Worm (Caenorhabditis elegans) whole organism, late embryonic: ENCODE data around the gene C28H8.5.

Experiments used
- C08G9.2 ChIP-seq: sonication (generic microtip); optimal IDR thresholded peaks from 2 replicates; lab custom pipeline; 2016; ENCODE audit warnings: mild to moderate bottlenecking, missing genetic modification characterization, moderate library complexity, missing compliant biosample characterization
- C38D4.7 ChIP-seq: fragments of 200-800 bp; sonication (Bioruptor generic); optimal IDR thresholded peaks from 2 replicates; lab custom pipeline; 2018; ENCODE audit warnings: mild to moderate bottlenecking, missing genetic modification characterization, moderate library complexity, missing compliant biosample characterization
- F13H6.1 ChIP-seq: sonication (generic microtip); optimal IDR thresholded peaks from 2 replicates; lab custom pipeline; 2016; ENCODE audit warnings: missing genetic modification characterization, missing compliant biosample characterization
- ceh-2 ChIP-seq: sonication (generic microtip); optimal IDR thresholded peaks from 2 replicates; lab custom pipeline; 2016; ENCODE audit warnings: missing genotype, missing genetic modification characterization, missing compliant biosample characterization
- ceh-24 ChIP-seq: sonication (generic microtip); optimal IDR thresholded peaks from 2 replicates; lab custom pipeline; 2016; ENCODE audit warnings: mild to moderate bottlenecking, missing genetic modification characterization, missing compliant biosample characterization
- ceh-31 ChIP-seq: sonication (generic microtip); optimal IDR thresholded peaks from 2 replicates; lab custom pipeline; 2016; ENCODE audit warnings: missing genetic modification characterization, missing compliant biosample characterization
- che-1 ChIP-seq: sonication (generic microtip); optimal IDR thresholded peaks from 2 replicates; lab custom pipeline; 2016; ENCODE audit warnings: mild to moderate bottlenecking, missing genetic modification characterization, missing compliant biosample characterization
- dmd-4 ChIP-seq: sonication (generic microtip); optimal IDR thresholded peaks from 2 replicates; lab custom pipeline; 2016; ENCODE audit warnings: borderline replicate concordance, missing genetic modification characterization, missing compliant biosample characterization
- elt-2 ChIP-seq: sonication (generic microtip); optimal IDR thresholded peaks from 2 replicates; lab custom pipeline; 2016; ENCODE audit warnings: missing genetic modification reagents, missing genetic modification characterization, missing compliant biosample characterization
- eyg-1 ChIP-seq: sonication (generic microtip); optimal IDR thresholded peaks from 2 replicates; lab custom pipeline; 2016; ENCODE audit warnings: missing genotype, missing genetic modification characterization, missing compliant biosample characterization
- fax-1 ChIP-seq: sonication (generic microtip); optimal IDR thresholded peaks from 2 replicates; lab custom pipeline; 2016; ENCODE audit warnings: missing genotype, missing genetic modification characterization, missing compliant biosample characterization
- fkh-10 ChIP-seq: fragments of 150-350 bp; optimal IDR thresholded peaks from 2 replicates; lab custom pipeline; 2014; ENCODE audit warnings: missing biosample characterization, missing genetic modification reagents, missing genetic modification characterization
- fkh-6 ChIP-seq: sonication (generic microtip); optimal IDR thresholded peaks from 2 replicates; lab custom pipeline; 2016; ENCODE audit warnings: missing genetic modification characterization, missing compliant biosample characterization
- hlh-13 ChIP-seq: fragments of 200-800 bp; sonication (Bioruptor generic); optimal IDR thresholded peaks from 2 replicates; lab custom pipeline; 2018; ENCODE audit warnings: mild to moderate bottlenecking, missing genetic modification characterization, missing compliant biosample characterization
- hlh-15 ChIP-seq: sonication (generic microtip); optimal IDR thresholded peaks from 2 replicates; lab custom pipeline; 2016; ENCODE audit warnings: missing genetic modification characterization, missing compliant biosample characterization
- hlh-30 ChIP-seq: sonication (generic microtip); optimal IDR thresholded peaks from 2 replicates; lab custom pipeline; 2017; ENCODE audit warnings: antibody characterized with exemption, missing genetic modification characterization, missing compliant biosample characterization; ENCODE audit not compliant: insufficient read depth
- hlh-6 ChIP-seq: sonication (generic microtip); optimal IDR thresholded peaks from 2 replicates; lab custom pipeline; 2016; ENCODE audit warnings: missing genotype, missing genetic modification characterization, missing compliant biosample characterization
- mec-3 ChIP-seq: sonication (generic microtip); optimal IDR thresholded peaks from 2 replicates; lab custom pipeline; 2016; ENCODE audit warnings: borderline replicate concordance, missing genetic modification characterization, missing compliant biosample characterization
- nfya-1 ChIP-seq: sonication (generic microtip); optimal IDR thresholded peaks from 2 replicates; lab custom pipeline; 2017; ENCODE audit warnings: missing genetic modification characterization, mild to moderate bottlenecking, missing compliant biosample characterization, antibody characterized with exemption, moderate library complexity
- odd-2 ChIP-seq: sonication (generic microtip); optimal IDR thresholded peaks from 2 replicates; lab custom pipeline; 2017; ENCODE audit warnings: antibody characterized with exemption, mild to moderate bottlenecking, missing genetic modification characterization, missing compliant biosample characterization
- pag-3 ChIP-seq: sonication (generic microtip); optimal IDR thresholded peaks from 2 replicates; lab custom pipeline; 2016; ENCODE audit warnings: missing compliant biosample characterization, missing genetic modification characterization, borderline replicate concordance
- pros-1 ChIP-seq: fragments of 150-350 bp; optimal IDR thresholded peaks from 2 replicates; lab custom pipeline; 2014; ENCODE audit warnings: missing biosample characterization, missing genetic modification reagents, missing genetic modification characterization
- sdc-2 ChIP-seq: sonication (generic microtip); optimal IDR thresholded peaks from 2 replicates; lab custom pipeline; 2016; ENCODE audit warnings: missing genotype, missing genetic modification characterization, missing compliant biosample characterization
- sox-4 ChIP-seq: sonication (generic microtip); optimal IDR thresholded peaks from 2 replicates; lab custom pipeline; 2017; ENCODE audit warnings: mild to moderate bottlenecking, missing genetic modification characterization, inconsistent platforms, missing compliant biosample characterization
- ttx-3 ChIP-seq: sonication (generic microtip); optimal IDR thresholded peaks from 2 replicates; lab custom pipeline; 2016; ENCODE audit warnings: missing genetic modification reagents, missing genetic modification characterization, missing compliant biosample characterization
- unc-42 ChIP-seq: sonication (generic microtip); optimal IDR thresholded peaks from 2 replicates; lab custom pipeline; 2016; ENCODE audit warnings: missing genotype, missing genetic modification characterization, missing compliant biosample characterization
- unc-55 ChIP-seq: sonication (generic microtip); optimal IDR thresholded peaks from 2 replicates; lab custom pipeline; 2017; ENCODE audit warnings: missing biosample characterization, missing genetic modification reagents, missing genetic modification characterization
- zip-5 ChIP-seq: sonication (generic microtip); optimal IDR thresholded peaks from 2 replicates; lab custom pipeline; 2016; ENCODE audit warnings: missing genetic modification characterization, missing compliant biosample characterization

C28H8.5 gene

ce11 chrIII:5914717-5915116 lies 30.6 kb downstream of the C28H8.5 start:
- no peak for TF ChIP-seq hlh-30
- no peak for TF ChIP-seq C08G9.2 (tag; lab: Kevin White, UChicago)
- peak; percentile 55 for TF ChIP-seq nfya-1 (tag; lab: Kevin White, UChicago)
- no peak for TF ChIP-seq sox-4
- peak; percentile 5 for TF ChIP-seq elt-2 (tag; lab: Kevin White, UChicago)
- no peak for TF ChIP-seq F13H6.1

DNA sequence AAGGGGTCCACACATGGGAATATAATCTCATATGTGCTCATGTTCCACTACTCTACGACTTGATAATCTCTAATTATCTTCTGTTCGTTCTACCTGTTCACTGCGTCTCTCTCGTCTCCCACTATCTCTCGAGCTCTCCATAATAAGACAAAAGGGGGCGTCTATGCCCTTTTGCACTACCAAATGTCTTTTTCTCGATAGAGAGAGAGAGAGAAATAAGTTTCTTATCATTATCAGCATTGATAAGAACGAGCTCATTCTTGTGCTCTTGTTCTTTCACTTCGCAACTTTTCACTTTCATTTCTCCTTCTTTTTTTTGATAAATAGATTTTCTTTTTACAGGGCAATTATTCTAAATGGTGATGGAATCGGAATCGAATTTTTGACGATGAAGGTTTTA lies 31.8 kb downstream of the C28H8.5 start:
- TF ChIP-seq hlh-30 = no peak
- TF ChIP-seq ttx-3 (tag; lab: Kevin White, UChicago) = no peak
- TF ChIP-seq elt-2 (tag; lab: Kevin White, UChicago) = peak; percentile 94
- TF ChIP-seq hlh-6 = no peak
- no peak for TF ChIP-seq hlh-15 (tag; lab: Kevin White, UChicago)
- TF ChIP-seq ceh-31 (tag; lab: Kevin White, UChicago) = no peak

DNA sequence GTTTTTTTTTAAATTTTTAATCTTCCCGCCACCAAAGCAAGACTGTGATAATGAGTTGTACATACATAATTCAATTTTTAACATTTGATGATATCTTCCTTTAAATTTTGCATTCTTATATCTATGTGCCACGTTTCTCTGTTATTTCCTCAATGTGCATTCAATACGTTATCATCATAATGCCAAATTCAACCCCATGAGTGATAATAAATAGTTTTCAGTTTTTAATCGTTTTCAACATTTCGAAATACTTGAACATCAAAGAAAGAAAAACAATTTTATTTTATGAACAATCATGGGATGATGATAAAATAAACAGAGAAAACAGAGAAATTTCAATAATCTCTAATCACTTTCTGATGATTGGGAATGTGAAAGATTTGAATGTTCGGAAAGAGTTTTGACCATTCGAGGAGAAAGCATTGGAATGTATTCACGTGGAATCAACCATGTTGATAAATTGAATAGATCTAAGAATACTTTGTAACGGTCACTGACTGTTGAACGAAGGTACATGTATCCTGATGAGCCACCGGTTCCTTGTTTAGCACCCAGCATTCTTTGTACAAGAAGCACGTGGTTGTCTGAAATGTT lies 33.4 kb downstream of the C28H8.5 start:
- peak; percentile 23 for TF ChIP-seq elt-2 (tag; lab: Kevin White, UChicago)
- no peak for TF ChIP-seq dmd-4 (tag; lab: Kevin White, UChicago)

ce11 chrIII:5919799-5920387 lies 35.8 kb downstream of the C28H8.5 start, which contains the start of the genes tdo-2 and C28H8.2:
Gene tdo-2, minus strand, starts transcription at chrIII:5919955.
Gene C28H8.2, plus strand, starts transcription at chrIII:5920322.
- TF ChIP-seq pag-3 (tag; lab: Kevin White, UChicago) (no peak), pros-1 (tag; lab: Kevin White, UChicago) (no peak), unc-42 (tag; lab: Kevin White, UChicago) (no peak), fkh-10 (GFP tag; lab: Kevin White, UChicago) (no peak), odd-2 (tag; lab: Kevin White, UChicago) (no peak), eyg-1 (no peak), sdc-2 (tag; lab: Kevin White, UChicago) (no peak), C38D4.7 (GFP tag; lab: Kevin White, UChicago) (no peak), ceh-24 (tag; lab: Kevin White, UChicago) (no peak), unc-55 (GFP tag; lab: Kevin White, UChicago) (no peak), zip-5 (tag; lab: Kevin White, UChicago) (no peak), hlh-13 (GFP tag; lab: Kevin White, UChicago) (no peak)

ce11 chrIII:5921067-5921678 lies 37.1 kb downstream of the C28H8.5 start:
- TF ChIP-seq fax-1 (no peak), elt-2 (tag; lab: Kevin White, UChicago) (peak; percentile 14)

ce11 chrIII:5922236-5922635 lies 38.1 kb downstream of the C28H8.5 start:
- no peak for TF ChIP-seq ceh-2
- TF ChIP-seq mec-3 (tag; lab: Kevin White, UChicago) = no peak
- TF ChIP-seq che-1 (tag; lab: Kevin White, UChicago) = no peak
- TF ChIP-seq fkh-6 = no peak
- TF ChIP-seq pros-1 (tag; lab: Kevin White, UChicago) = no peak
- TF ChIP-seq hlh-30 = no peak
- TF ChIP-seq zip-5 (tag; lab: Kevin White, UChicago) = no peak
- TF ChIP-seq, all 69 proteins: peak for 0
